Worm (Caenorhabditis elegans) whole organism, mixed stage, embryonic: Measurements from ENCODE around the gene F42G2.5.

Source experiments
- bed-3 ChIP-seq: fragments of 200-800 bp; sonication (Bioruptor generic); optimal IDR thresholded peaks from 3 replicates; lab custom pipeline; 2018; ENCODE audit warnings: mild to moderate bottlenecking, missing genetic modification characterization, moderate library complexity, missing compliant biosample characterization
- cnd-1 ChIP-seq: fragments of 200-800 bp; sonication (Bioruptor generic); optimal IDR thresholded peaks from 2 replicates; lab custom pipeline; 2018; ENCODE audit warnings: mild to moderate bottlenecking, missing genetic modification characterization, missing compliant biosample characterization
- drap-1 ChIP-seq: fragments of 200-800 bp; sonication (Bioruptor generic); optimal IDR thresholded peaks from 3 replicates; lab custom pipeline; 2018; ENCODE audit warnings: mild to moderate bottlenecking, missing genetic modification characterization, missing compliant biosample characterization
- lsy-2 ChIP-seq: fragments of 150-350 bp; optimal IDR thresholded peaks from 2 replicates; lab custom pipeline; 2014; ENCODE audit warnings: missing biosample characterization, missing genetic modification characterization
- nhr-28 ChIP-seq: fragments of 150-350 bp; optimal IDR thresholded peaks from 2 replicates; lab custom pipeline; 2014; ENCODE audit warnings: missing biosample characterization, missing genetic modification characterization
- pha-4 ChIP-seq: fragments of 150-350 bp; optimal IDR thresholded peaks from 2 replicates; lab custom pipeline; 2018; ENCODE audit warnings: missing biosample characterization, missing genetic modification reagents, missing genetic modification characterization
- sptf-1 ChIP-seq: sonication (generic microtip); optimal IDR thresholded peaks from 2 replicates; lab custom pipeline; 2017; ENCODE audit warnings: mild to moderate bottlenecking, missing genetic modification characterization, moderate library complexity, missing compliant biosample characterization
- unc-62 ChIP-seq: fragments of 150-350 bp; optimal IDR thresholded peaks from 2 replicates; lab custom pipeline; 2014; ENCODE audit warnings: missing biosample characterization, missing genetic modification reagents, missing genetic modification characterization
- zip-8 ChIP-seq: fragments of 150-350 bp; optimal IDR thresholded peaks from 2 replicates; lab custom pipeline; 2014; ENCODE audit warnings: missing biosample characterization, missing genetic modification characterization

- TF ChIP-seq bed-3 (GFP tag; lab: Kevin White, UChicago): no peak
- TF ChIP-seq cnd-1: no peak
- TF ChIP-seq drap-1: no peak
- TF ChIP-seq pha-4 (tag; lab: Kevin White, UChicago): peak; percentile 86
- TF ChIP-seq sptf-1 (tag; lab: Kevin White, UChicago): no peak
- no peak for TF ChIP-seq lsy-2 (tag; lab: Kevin White, UChicago)
- TF ChIP-seq unc-62 (GFP tag; lab: Kevin White, UChicago): no peak
- TF ChIP-seq zip-8: no peak
- TF ChIP-seq nhr-28 (tag; lab: Kevin White, UChicago): no peak
Observed at ce11 chrII:2454822-2455221, 37.0 kb upstream of the F42G2.5 start.
